Fruit fly (Drosophila melanogaster): ENCODE data around the gene CG31769.
A peak's percentile ranks its signal among the peaks of the same experiment; 100 is the strongest.

Gene CG31769

dm6 chr2L:14094606-14095005, 15.9 kb downstream of the CG31769 start (continued):
- no peak for TF ChIP-seq CG14965 (GFP tag; optimal IDR thresholded peaks at IDR 0.05; ENCODE audit: borderline replicate concordance)
- no peak for TF ChIP-seq wek (GFP tag; optimal IDR thresholded peaks at IDR 0.05)
- TF ChIP-seq pita (GFP tag; optimal IDR thresholded peaks at IDR 0.05): peak; percentile 24
- no peak; the same call in 1 of the 3 replicates for TF ChIP-seq Opbp (GFP tag; IDR thresholded peaks at IDR 0.05; ENCODE audit: partially characterized antibody)
- TF ChIP-seq slou (GFP tag; optimal IDR thresholded peaks at IDR 0.05): peak; percentile 2
- TF ChIP-seq tin (GFP tag; optimal IDR thresholded peaks at IDR 0.05): peak; percentile 72
- TF ChIP-seq z (GFP tag; IDR thresholded peaks at IDR 0.05): no peak
- TF ChIP-seq usp (GFP tag; optimal IDR thresholded peaks at IDR 0.05): no peak
- no peak for TF ChIP-seq CG32767 (GFP tag; IDR thresholded peaks at IDR 0.05)
- TF ChIP-seq fd64A (GFP tag; optimal IDR thresholded peaks at IDR 0.05): no peak
- no peak for TF ChIP-seq lola (GFP tag; optimal IDR thresholded peaks at IDR 0.05)
- TF ChIP-seq peb (GFP tag; IDR thresholded peaks at IDR 0.05): no peak
- no peak for TF ChIP-seq org-1 (GFP tag; optimal IDR thresholded peaks at IDR 0.05)
- TF ChIP-seq cwo (GFP tag; optimal IDR thresholded peaks at IDR 0.05): no peak
- TF ChIP-seq da (GFP tag; optimal IDR thresholded peaks at IDR 0.05): no peak
- TF ChIP-seq Usf (GFP tag; optimal IDR thresholded peaks at IDR 0.05): no peak
- peak; percentile 18 for TF ChIP-seq CG3163 (GFP tag; optimal IDR thresholded peaks at IDR 0.05)
- no peak for TF ChIP-seq tup (GFP tag; optimal IDR thresholded peaks at IDR 0.05)
- no peak for TF ChIP-seq dmrt11E (tag; optimal IDR thresholded peaks at IDR 0.05)
- no peak for TF ChIP-seq eyg (GFP tag; optimal IDR thresholded peaks at IDR 0.05)
- TF ChIP-seq Spps (tag; optimal IDR thresholded peaks at IDR 0.05): no peak
- peak; percentile 75 for TF ChIP-seq CG6791 (GFP tag; IDR thresholded peaks at IDR 0.05; ENCODE audit: partially characterized antibody)
- TF ChIP-seq nau (GFP tag; optimal IDR thresholded peaks at IDR 0.05): no peak
- no peak for TF ChIP-seq CG7271 (tag; optimal IDR thresholded peaks at IDR 0.05)
- TF ChIP-seq ind (GFP tag; optimal IDR thresholded peaks at IDR 0.05): peak; percentile 35
- TF ChIP-seq CG17802 (tag; optimal IDR thresholded peaks at IDR 0.05): peak; percentile 10
- TF ChIP-seq Nf-YA (GFP tag; IDR thresholded peaks at IDR 0.05): no peak
- TF ChIP-seq row (GFP tag; IDR thresholded peaks at IDR 0.05): no peak
- TF ChIP-seq HLH54F (GFP tag; optimal IDR thresholded peaks at IDR 0.05): peak; percentile 59
- TF ChIP-seq CG10366 (GFP tag; IDR thresholded peaks at IDR 0.05): no peak
- TF ChIP-seq NK7.1 (GFP tag; optimal IDR thresholded peaks at IDR 0.05): no peak
- no peak for TF ChIP-seq NC2α (GFP tag; optimal IDR thresholded peaks at IDR 0.05)
- TF ChIP-seq grn (GFP tag; optimal IDR thresholded peaks at IDR 0.05): no peak
- no peak for TF ChIP-seq Sin3A (optimal IDR thresholded peaks at IDR 0.05)
- peak in 1 of 2 experiments; percentile 28 for TF ChIP-seq insv (GFP tag; optimal IDR thresholded peaks at IDR 0.05)
- peak; percentile 45 for TF ChIP-seq lilli (GFP tag; optimal IDR thresholded peaks at IDR 0.05)
- no peak for TF ChIP-seq Vsx1 (GFP tag; optimal IDR thresholded peaks at IDR 0.05)
- TF ChIP-seq Dll (GFP tag; IDR thresholded peaks at IDR 0.05; ENCODE audit: partially characterized antibody): no peak
- no peak for TF ChIP-seq CG34224 (GFP tag; IDR thresholded peaks at IDR 0.05; ENCODE audit: partially characterized antibody)
- no peak for TF ChIP-seq CG9437 (GFP tag; optimal IDR thresholded peaks at IDR 0.05)
- TF ChIP-seq ci (GFP tag; IDR thresholded peaks at IDR 0.05): no peak; the same call in 2 of the 3 replicates
- TF ChIP-seq CG15269 (tag; optimal IDR thresholded peaks at IDR 0.05): no peak
- TF ChIP-seq kni (GFP tag; optimal IDR thresholded peaks at IDR 0.05): no peak
- TF ChIP-seq CG2889 (GFP tag; IDR thresholded peaks at IDR 0.05): no peak
- TF ChIP-seq CG10431 (GFP tag; optimal IDR thresholded peaks at IDR 0.05): no peak
- no peak for TF ChIP-seq CG15514 (GFP tag; optimal IDR thresholded peaks at IDR 0.05)
- TF ChIP-seq tna (GFP tag; IDR thresholded peaks at IDR 0.05; ENCODE audit: partially characterized antibody): no peak
- no peak for TF ChIP-seq CG12769 (tag; optimal IDR thresholded peaks at IDR 0.05)
- TF ChIP-seq ftz-f1 (GFP tag; optimal IDR thresholded peaks at IDR 0.05): no peak
- peak; percentile 56 for TF ChIP-seq CG12942 (GFP tag; optimal IDR thresholded peaks at IDR 0.05)
- no peak for TF ChIP-seq Atf6 (GFP tag; IDR thresholded peaks at IDR 0.05)

All from whole organism, embryonic.